Fruit fly (Drosophila melanogaster): Measurements from ENCODE around the gene CG44227.

dm6 chr3R:8659200-8659897, 25.6 kb downstream of the CG44227 start:
- TF ChIP-seq Rel (GFP tag; optimal IDR thresholded peaks at IDR 0.05) (peak; percentile 46), Rel (tag; optimal IDR thresholded peaks at IDR 0.05) (peak; percentile 54), psq (GFP tag; optimal IDR thresholded peaks at IDR 0.05) (peak; percentile 54), lola (GFP tag; optimal IDR thresholded peaks at IDR 0.05) (no peak), pan (optimal IDR thresholded peaks at IDR 0.05) (no peak), brk (GFP tag; optimal IDR thresholded peaks at IDR 0.05) (peak; percentile 56), OdsH (GFP tag; optimal IDR thresholded peaks at IDR 0.05) (peak; percentile 48), jim (GFP tag; optimal IDR thresholded peaks at IDR 0.05) (no peak), sv (GFP tag; optimal IDR thresholded peaks at IDR 0.05) (no peak), Vsx2 (GFP tag; optimal IDR thresholded peaks at IDR 0.05; ENCODE audit: partially characterized antibody) (no peak), tai (GFP tag; optimal IDR thresholded peaks at IDR 0.05) (no peak)
